Worm (Caenorhabditis elegans) whole organism, L1 larva: ENCODE results near the gene F46E10.2.

ENCODE experiments used
- C04F5.9 ChIP-seq: sonication (generic microtip); optimal IDR thresholded peaks from 2 replicates; lab custom pipeline; 2016; ENCODE audit warnings: missing genetic modification characterization, missing compliant biosample characterization
- C34B4.2 ChIP-seq: sonication (generic microtip); optimal IDR thresholded peaks from 2 replicates; lab custom pipeline; 2017; ENCODE audit warnings: mild to moderate bottlenecking, missing genetic modification characterization, missing compliant biosample characterization
- Y116A8C.19 ChIP-seq: sonication (generic microtip); optimal IDR thresholded peaks from 2 replicates; lab custom pipeline; 2016; ENCODE audit warnings: missing compliant biosample characterization, missing genetic modification characterization, borderline replicate concordance
- aha-1 ChIP-seq: fragments of 150-350 bp; optimal IDR thresholded peaks from 2 replicates; lab custom pipeline; 2014; ENCODE audit warnings: missing biosample characterization, missing genetic modification characterization
- aly-2 ChIP-seq: fragments of 150-350 bp; optimal IDR thresholded peaks from 2 replicates; lab custom pipeline; 2014; ENCODE audit warnings: missing biosample characterization, missing genetic modification characterization
- ama-1 ChIP-seq: fragments of 150-350 bp; optimal IDR thresholded peaks from 2 replicates; lab custom pipeline; 2014
- blmp-1 ChIP-seq: fragments of 150-350 bp; optimal IDR thresholded peaks from 2 replicates; lab custom pipeline; 2014; ENCODE audit warnings: missing biosample characterization, missing genetic modification characterization
- ces-1 ChIP-seq: fragments of 150-350 bp; optimal IDR thresholded peaks from 2 replicates; lab custom pipeline; 2014; ENCODE audit warnings: missing biosample characterization, missing genetic modification reagents, missing genetic modification characterization
- dsc-1 ChIP-seq: sonication (generic microtip); optimal IDR thresholded peaks from 2 replicates; lab custom pipeline; 2016; ENCODE audit warnings: mild to moderate bottlenecking, missing genetic modification characterization, missing compliant biosample characterization
- efl-1 ChIP-seq, 4 experiments: fragments of 150-350 bp; optimal IDR thresholded peaks in 3 of 4; peaks in 1 of 4; 1 replicate in 1 of 4; 2 replicates in 3 of 4; lab custom pipeline; 2014; ENCODE audit warnings: missing biosample characterization in 2 of 4, missing genetic modification characterization in 2 of 4, missing genetic modification reagents in 2 of 4
- elt-3 ChIP-seq, 6 experiments: fragments of 150-350 bp in 1 of 6; sonication (generic microtip); optimal IDR thresholded peaks; 2 replicates each; lab custom pipeline; 2017 to 2018; ENCODE audit warnings: missing biosample characterization in 6 of 6, missing genetic modification characterization in 6 of 6, inconsistent platforms in 1 of 6
- fkh-4 ChIP-seq: sonication (generic microtip); optimal IDR thresholded peaks from 2 replicates; lab custom pipeline; 2016; ENCODE audit warnings: missing compliant biosample characterization, missing genetic modification characterization, borderline replicate concordance
- fkh-8 ChIP-seq: sonication (generic microtip); optimal IDR thresholded peaks from 2 replicates; lab custom pipeline; 2016; ENCODE audit warnings: mild to moderate bottlenecking, missing genetic modification characterization, missing compliant biosample characterization
- grh-1 ChIP-seq: fragments of 200-800 bp; sonication (Bioruptor generic); IDR thresholded peaks from 2 replicates; pipeline ENCODE4 v1.3.6; 2022; ENCODE audit warnings: missing genetic modification reagents, missing genetic modification characterization, missing compliant biosample characterization
- hpl-2 ChIP-seq: fragments of 150-350 bp; optimal IDR thresholded peaks from 2 replicates; lab custom pipeline; 2014; ENCODE audit warnings: missing biosample characterization, missing genetic modification reagents, missing genetic modification characterization
- irx-1 ChIP-seq: sonication (generic microtip); optimal IDR thresholded peaks from 2 replicates; lab custom pipeline; 2016; ENCODE audit warnings: missing genetic modification characterization, missing compliant biosample characterization
- lin-13 ChIP-seq: fragments of 150-350 bp; optimal IDR thresholded peaks from 2 replicates; lab custom pipeline; 2014; ENCODE audit warnings: missing biosample characterization, missing genetic modification reagents, missing genetic modification characterization
- lin-14 ChIP-seq: fragments of 200-800 bp; sonication (Bioruptor generic); optimal IDR thresholded peaks from 2 replicates; lab custom pipeline; 2018; ENCODE audit warnings: mild to moderate bottlenecking, missing genetic modification characterization, moderate library complexity, missing compliant biosample characterization
- lin-35 ChIP-seq, 2 experiments: fragments of 150-350 bp; optimal IDR thresholded peaks; 2 replicates each; lab custom pipeline; 2014; ENCODE audit warnings: missing biosample characterization in 2 of 2, missing genetic modification characterization in 2 of 2, missing genetic modification reagents in 2 of 2
- lin-39 ChIP-seq: fragments of 150-350 bp; optimal IDR thresholded peaks from 2 replicates; lab custom pipeline; 2014; ENCODE audit warnings: missing biosample characterization, missing genetic modification reagents, missing genetic modification characterization
- lsy-2 ChIP-seq, 2 experiments: fragments of 150-350 bp; optimal IDR thresholded peaks; 2 replicates each; lab custom pipeline; 2014; ENCODE audit warnings: missing biosample characterization in 2 of 2, missing genetic modification characterization in 2 of 2
- mdl-1 ChIP-seq, 2 experiments: fragments of 150-350 bp; optimal IDR thresholded peaks; 2 replicates each; lab custom pipeline; 2014 to 2017; ENCODE audit warnings: missing biosample characterization in 2 of 2, missing genetic modification characterization in 2 of 2, inconsistent platforms in 1 of 2
- mef-2 ChIP-seq: fragments of 150-350 bp; optimal IDR thresholded peaks from 2 replicates; lab custom pipeline; 2014; ENCODE audit warnings: missing biosample characterization, missing genetic modification characterization
- mep-1 ChIP-seq: fragments of 150-350 bp; optimal IDR thresholded peaks from 2 replicates; lab custom pipeline; 2014; ENCODE audit warnings: missing biosample characterization, missing genetic modification characterization
- nhr-12 ChIP-seq: sonication (generic microtip); optimal IDR thresholded peaks from 2 replicates; lab custom pipeline; 2017; ENCODE audit warnings: missing biosample characterization, missing genetic modification characterization
- nhr-19 ChIP-seq: fragments of 200-800 bp; sonication (Bioruptor generic); conservative IDR thresholded peaks from 2 replicates; pipeline ENCODE4 v1.3.6; 2022; ENCODE audit warnings: missing genetic modification characterization, missing compliant biosample characterization
- nhr-20 ChIP-seq: sonication (generic microtip); optimal IDR thresholded peaks from 2 replicates; lab custom pipeline; 2016; ENCODE audit warnings: mild to moderate bottlenecking, missing genetic modification characterization, missing compliant biosample characterization
- nhr-237 ChIP-seq: fragments of 150-350 bp; optimal IDR thresholded peaks from 2 replicates; lab custom pipeline; 2014; ENCODE audit warnings: missing biosample characterization, missing genetic modification characterization
- nhr-47 ChIP-seq: sonication (generic microtip); optimal IDR thresholded peaks from 2 replicates; lab custom pipeline; 2016; ENCODE audit warnings: mild to moderate bottlenecking, missing genetic modification characterization, moderate library complexity, missing compliant biosample characterization
- nhr-71 ChIP-seq: sonication (generic microtip); optimal IDR thresholded peaks from 2 replicates; lab custom pipeline; 2016; ENCODE audit warnings: mild to moderate bottlenecking, missing genetic modification characterization, moderate library complexity, missing compliant biosample characterization
- nhr-76 ChIP-seq: sonication (generic microtip); optimal IDR thresholded peaks from 2 replicates; lab custom pipeline; 2017; ENCODE audit warnings: missing biosample characterization, missing genetic modification characterization
- nhr-85 ChIP-seq: sonication (generic microtip); peaks from one replicate; lab custom pipeline; 2016; ENCODE audit warnings: missing genetic modification characterization, inconsistent platforms, missing compliant biosample characterization
- pag-3 ChIP-seq: sonication (generic microtip); optimal IDR thresholded peaks from 2 replicates; lab custom pipeline; 2017; ENCODE audit warnings: missing genetic modification characterization, mild to moderate bottlenecking, missing compliant biosample characterization, antibody characterized with exemption, borderline replicate concordance; ENCODE audit not compliant: insufficient read depth
- snu-23 ChIP-seq: sonication (generic microtip); optimal IDR thresholded peaks from 2 replicates; lab custom pipeline; 2016; ENCODE audit warnings: missing genetic modification characterization, missing compliant biosample characterization
- swsn-7 ChIP-seq: sonication (generic microtip); optimal IDR thresholded peaks from 2 replicates; lab custom pipeline; 2016; ENCODE audit warnings: missing genetic modification characterization, missing compliant biosample characterization
- tbx-2 ChIP-seq: sonication (generic microtip); optimal IDR thresholded peaks from 2 replicates; lab custom pipeline; 2016; ENCODE audit warnings: missing genetic modification characterization, missing compliant biosample characterization
- tlp-1 ChIP-seq: fragments of 150-350 bp; optimal IDR thresholded peaks from 2 replicates; lab custom pipeline; 2014; ENCODE audit warnings: missing biosample characterization, missing genetic modification characterization
- unc-98 ChIP-seq: fragments of 200-800 bp; sonication (Bioruptor generic); IDR thresholded peaks from 2 replicates; pipeline ENCODE4 v1.3.6; 2022; ENCODE audit warnings: missing genetic modification characterization, missing compliant biosample characterization
- xbp-1 ChIP-seq: sonication (generic microtip); optimal IDR thresholded peaks from 2 replicates; lab custom pipeline; 2016; ENCODE audit warnings: missing genetic modification characterization, missing compliant biosample characterization
- zip-4 ChIP-seq: fragments of 200-800 bp; sonication (Bioruptor generic); optimal IDR thresholded peaks from 2 replicates; lab custom pipeline; 2018; ENCODE audit warnings: mild to moderate bottlenecking, missing genetic modification characterization, moderate library complexity, missing compliant biosample characterization
- ztf-4 ChIP-seq: fragments of 150-350 bp; optimal IDR thresholded peaks from 2 replicates; lab custom pipeline; 2014; ENCODE audit warnings: missing biosample characterization, missing genetic modification characterization

F46E10.2 gene

DNA sequence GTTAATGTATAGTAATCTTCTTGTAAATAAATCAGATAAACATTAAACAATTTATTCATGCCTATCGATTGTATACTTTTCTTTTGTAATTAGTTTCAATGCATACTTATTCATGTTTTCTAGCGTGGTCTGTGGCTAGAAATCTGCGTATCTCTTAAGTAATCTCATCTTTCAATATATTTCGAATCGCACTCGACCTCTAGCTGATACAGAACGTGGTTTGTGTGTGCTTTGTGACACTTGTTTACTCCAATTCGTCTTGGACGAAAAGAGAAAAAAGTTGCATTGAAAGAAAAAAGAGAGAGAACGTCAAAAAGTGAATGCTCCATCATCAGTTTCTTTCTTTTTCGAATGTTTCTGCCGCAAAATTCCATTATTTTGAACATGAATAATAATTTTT, 21.8 kb upstream of the F46E10.2 start:
- no peak for TF ChIP-seq aly-2 (tag; lab: Kevin White, UChicago)
- TF ChIP-seq lin-14 (GFP tag; lab: Kevin White, UChicago): peak; percentile 11

DNA sequence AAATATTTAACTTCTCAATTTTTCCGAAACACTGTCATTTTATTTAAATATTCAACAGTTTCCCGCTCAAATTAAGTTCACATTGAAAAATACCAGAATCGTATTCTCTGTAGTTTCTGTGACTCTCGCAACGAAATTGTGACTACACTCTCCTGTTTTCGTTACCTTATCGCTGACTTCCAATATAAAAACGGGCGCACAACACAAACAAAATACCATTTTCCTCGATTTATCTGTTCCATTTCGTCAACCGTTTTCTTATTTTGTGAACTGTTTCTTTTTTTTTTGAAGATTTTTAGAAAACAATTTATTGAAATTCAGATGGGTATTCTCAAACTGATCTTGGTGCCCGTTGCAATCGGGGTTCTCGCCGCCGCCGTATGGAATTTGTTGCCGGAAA, 21.3 kb upstream of the F46E10.2 start, which contains the start of gene W01A11.1:
W01A11.1 (plus strand) TSS at position 322 of the 400 bp plus-strand sequence.
- TF ChIP-seq ztf-4 (tag; lab: Kevin White, UChicago) (no peak), snu-23 (no peak), irx-1 (tag; lab: Kevin White, UChicago) (no peak), Y116A8C.19 (tag; lab: Kevin White, UChicago) (no peak), pag-3 (tag; lab: Kevin White, UChicago) (no peak), swsn-7 (tag; lab: Kevin White, UChicago) (no peak), nhr-12 (tag; lab: Kevin White, UChicago) (no peak), nhr-76 (tag; lab: Kevin White, UChicago) (no peak), C34B4.2 (no peak), nhr-47 (tag; lab: Kevin White, UChicago) (no peak), unc-98 (GFP tag; lab: Robert Waterston, UW) (no peak), mef-2 (tag; lab: Kevin White, UChicago) (no peak), ces-1 (GFP tag; lab: Kevin White, UChicago) (no peak), C04F5.9 (tag; lab: Kevin White, UChicago) (no peak), mdl-1 (tag; optimal IDR thresholded peaks at IDR 0.05; lab: Kevin White, UChicago) (no peak), nhr-85 (tag; lab: Kevin White, UChicago) (no peak), dsc-1 (tag; lab: Kevin White, UChicago) (no peak)

DNA sequence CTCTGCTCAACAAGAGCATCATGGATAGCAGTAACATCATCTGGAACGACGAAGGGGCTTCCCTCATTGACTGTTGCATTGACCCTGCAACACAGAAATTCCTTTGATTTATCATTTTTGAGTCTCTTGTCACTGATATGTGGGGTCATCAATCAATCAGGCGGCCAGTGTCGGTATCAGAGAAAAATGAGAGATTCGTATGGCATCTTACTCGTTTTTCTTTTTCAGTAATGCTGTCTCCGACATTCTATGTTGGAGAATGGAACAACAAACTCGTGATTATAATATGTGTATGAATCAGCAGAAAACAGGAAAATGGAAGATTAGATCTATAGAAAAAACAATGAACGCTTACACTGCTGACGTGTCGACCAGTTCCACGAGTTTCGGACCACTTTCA, 17.1 kb upstream of the F46E10.2 start:
- no peak for TF ChIP-seq mdl-1 (tag; optimal IDR thresholded peaks at IDR 0.05; lab: Kevin White, UChicago)
- no peak for TF ChIP-seq tlp-1
- peak; percentile 32; the same call in 1 of the 2 replicates for TF ChIP-seq nhr-19 (GFP tag; lab: Robert Waterston, UW)
- no peak for TF ChIP-seq nhr-47 (tag; lab: Kevin White, UChicago)
- TF ChIP-seq snu-23: peak; percentile 42
- TF ChIP-seq lin-35 (GFP tag; optimal IDR thresholded peaks at IDR 0.05; lab: Kevin White, UChicago): peak in 1 of 2 experiments; percentile 55
- TF ChIP-seq nhr-85 (tag; lab: Kevin White, UChicago): peak; percentile 91
- TF ChIP-seq zip-4: no peak
- TF ChIP-seq efl-1 (optimal IDR thresholded peaks at IDR 0.05; lab: Kevin White, UChicago): no peak
- TF ChIP-seq efl-1 (GFP tag; optimal IDR thresholded peaks at IDR 0.05 in 1 of 2; lab: Kevin White, UChicago): peak in 1 of 2 experiments; percentile 94
- peak in 1 of 2 experiments; percentile 49 for TF ChIP-seq lsy-2 (tag; optimal IDR thresholded peaks at IDR 0.05; lab: Kevin White, UChicago)
- no peak for TF ChIP-seq xbp-1 (tag; lab: Kevin White, UChicago)
- TF ChIP-seq Y116A8C.19 (tag; lab: Kevin White, UChicago): no peak
- peak; percentile 74 for TF ChIP-seq nhr-20 (tag; lab: Kevin White, UChicago)
- no peak for TF ChIP-seq hpl-2 (GFP tag; lab: Kevin White, UChicago)
- TF ChIP-seq lin-39 (tag; lab: Kevin White, UChicago): no peak
- peak; percentile 12 for TF ChIP-seq mep-1 (tag; lab: Kevin White, UChicago)
- peak; percentile 69 for TF ChIP-seq lin-14 (GFP tag; lab: Kevin White, UChicago)
- peak; percentile 32 for TF ChIP-seq pag-3 (tag; lab: Kevin White, UChicago)
- no peak for TF ChIP-seq fkh-4 (tag; lab: Kevin White, UChicago)
- TF ChIP-seq lin-13 (GFP tag; lab: Kevin White, UChicago): no peak
- peak in 4 of 6 experiments; percentile 11 to 86 (median 61) for TF ChIP-seq elt-3 (tag; optimal IDR thresholded peaks at IDR 0.05; lab: Kevin White, UChicago)
- no peak for TF ChIP-seq aly-2 (tag; lab: Kevin White, UChicago)
- TF ChIP-seq blmp-1 (tag; lab: Kevin White, UChicago): peak; percentile 80
- TF ChIP-seq aha-1: no peak
- peak; percentile 64 for TF ChIP-seq nhr-71 (tag; lab: Kevin White, UChicago)
- TF ChIP-seq tbx-2 (tag; lab: Kevin White, UChicago): peak; percentile 18
- TF ChIP-seq ama-1 (lab: Kevin White, UChicago): no peak
- TF ChIP-seq C34B4.2: no peak
- no peak for TF ChIP-seq nhr-237 (tag; lab: Kevin White, UChicago)
- no peak for TF ChIP-seq fkh-8 (tag; lab: Kevin White, UChicago)
- peak; percentile 6; the same call in 1 of the 2 replicates for TF ChIP-seq grh-1 (GFP tag; lab: Robert Waterston, UW)
